Worm (Caenorhabditis elegans) whole organism, late embryonic: ENCODE measurements around the gene cdr-4.

ENCODE experiments used
- ama-1 ChIP-seq: fragments of 150-350 bp; optimal IDR thresholded peaks from 2 replicates; lab custom pipeline; 2014
- ceh-22 ChIP-seq: sonication (generic microtip); optimal IDR thresholded peaks from 2 replicates; lab custom pipeline; 2017; ENCODE audit warnings: missing biosample characterization, missing genetic modification characterization
- ceh-31 ChIP-seq: sonication (generic microtip); optimal IDR thresholded peaks from 2 replicates; lab custom pipeline; 2016; ENCODE audit warnings: missing genetic modification characterization, missing compliant biosample characterization
- pat-9 ChIP-seq: fragments of 200-800 bp; sonication (Bioruptor generic); optimal IDR thresholded peaks from 2 replicates; lab custom pipeline; 2018; ENCODE audit warnings: mild to moderate bottlenecking, missing genetic modification characterization, moderate library complexity, missing compliant biosample characterization
- rnt-1 ChIP-seq: sonication (generic microtip); optimal IDR thresholded peaks from 2 replicates; lab custom pipeline; 2016; ENCODE audit warnings: missing genetic modification characterization, missing compliant biosample characterization

DNA sequence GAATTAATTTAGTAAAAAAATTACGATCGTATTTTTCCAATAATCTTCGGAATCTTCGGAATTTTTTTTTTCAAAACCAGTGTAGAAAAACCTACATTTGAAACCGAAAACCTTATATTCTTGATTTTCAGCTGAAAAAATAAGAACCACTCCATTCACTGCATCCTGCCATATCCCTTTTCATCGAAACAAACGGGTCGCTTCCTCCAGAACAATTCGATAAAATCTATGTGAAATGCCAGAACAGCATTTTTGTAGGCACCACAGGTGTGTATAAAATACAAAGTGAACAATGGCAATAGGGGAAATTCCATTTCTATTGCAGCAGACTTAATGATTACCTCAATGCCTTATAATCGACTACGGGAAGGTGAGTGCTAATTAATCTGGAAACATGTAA is 31.2 kb downstream of the cdr-4 start, which contains the start of gene K01D12.1:
- TF ChIP-seq rnt-1 (tag; lab: Kevin White, UChicago): no peak
- no peak for TF ChIP-seq pat-9 (tag; lab: Kevin White, UChicago)
- TF ChIP-seq ceh-22: no peak
- TF ChIP-seq ceh-31: no peak
- TF ChIP-seq ama-1 (lab: Kevin White, UChicago): no peak
